Fruit fly (Drosophila melanogaster) whole organism, embryonic: ENCODE results near the gene CG8149.
A peak's percentile ranks its signal among the peaks of the same experiment; 100 is the strongest.

Source experiments
- B-H1 ChIP-seq: fragments of 200-800 bp; sonication (Bioruptor generic); IDR thresholded peaks from 3 replicates; pipeline ENCODE4 v1.3.6; 2022; ENCODE audit warnings: missing biosample characterization, missing genetic modification characterization
- Bdp1 ChIP-seq: fragments of 200-800 bp; sonication (Bioruptor generic); optimal IDR thresholded peaks from 3 replicates; lab custom pipeline; 2016; ENCODE audit warnings: missing biosample characterization, missing genetic modification characterization
- CG11093 ChIP-seq: fragments of 200-800 bp; sonication (Bioruptor generic); IDR thresholded peaks from 3 replicates; pipeline ENCODE4 v1.3.6; 2022; ENCODE audit warnings: missing biosample characterization, missing genetic modification characterization
- CG11504 ChIP-seq: fragments of 200-800 bp; sonication (Bioruptor generic); optimal IDR thresholded peaks from 3 replicates; lab custom pipeline; 2019; ENCODE audit warnings: missing biosample characterization, mild to moderate bottlenecking, missing genetic modification characterization, moderate library complexity
- CG13296 ChIP-seq: fragments of 200-800 bp; sonication (Bioruptor generic); optimal IDR thresholded peaks from 3 replicates; lab custom pipeline; 2018; ENCODE audit warnings: missing biosample characterization, mild to moderate bottlenecking, missing genetic modification characterization
- CG13775 ChIP-seq: fragments of 200-800 bp; sonication (Bioruptor generic); optimal IDR thresholded peaks from 3 replicates; lab custom pipeline; 2017; ENCODE audit warnings: missing biosample characterization, mild to moderate bottlenecking, missing genetic modification characterization
- CG15514 ChIP-seq: fragments of 200-800 bp; sonication (Bioruptor generic); optimal IDR thresholded peaks from 3 replicates; lab custom pipeline; 2017; ENCODE audit warnings: missing biosample characterization, missing genetic modification characterization, mild to moderate bottlenecking, moderate library complexity, missing genetic modification reagents
- CG16813 ChIP-seq: fragments of 200-800 bp; sonication (Bioruptor generic); IDR thresholded peaks from 3 replicates; pipeline ENCODE4 v1.3.6; 2022; ENCODE audit warnings: missing biosample characterization, missing genetic modification characterization; ENCODE audit not compliant: partially characterized antibody
- CG16863 ChIP-seq: fragments of 200-800 bp; sonication (Bioruptor generic); optimal IDR thresholded peaks from 3 replicates; lab custom pipeline; 2016; ENCODE audit warnings: missing biosample characterization, missing genetic modification characterization
- CG2199 ChIP-seq: fragments of 200-800 bp; sonication (Bioruptor generic); IDR thresholded peaks from 3 replicates; pipeline ENCODE4 v1.3.6; 2022; ENCODE audit warnings: missing biosample characterization, missing genetic modification characterization
- CG2202 ChIP-seq: fragments of 200-800 bp; sonication (Bioruptor generic); optimal IDR thresholded peaks from 2 replicates; lab custom pipeline; 2018; ENCODE audit warnings: missing biosample characterization, mild to moderate bottlenecking, missing genetic modification characterization
- CG2889 ChIP-seq: fragments of 200-800 bp; sonication (Bioruptor generic); IDR thresholded peaks from 3 replicates; pipeline ENCODE4 v1.3.6; 2022; ENCODE audit warnings: missing biosample characterization, missing genetic modification characterization
- CG32532 ChIP-seq: fragments of 200-800 bp; sonication (Bioruptor generic); IDR thresholded peaks from 2 replicates; pipeline ENCODE4 v1.3.6; 2022; ENCODE audit warnings: missing biosample characterization, missing genetic modification characterization
- CG3726 ChIP-seq: fragments of 200-800 bp; sonication (Bioruptor generic); IDR thresholded peaks from 3 replicates; pipeline ENCODE4, ENCODE4 v1.3.6; 2022; ENCODE audit warnings: missing biosample characterization, missing genetic modification characterization
- CG4360 ChIP-seq: fragments of 200-800 bp; sonication (Bioruptor generic); IDR thresholded peaks from 2 replicates; pipeline ENCODE4 v1.3.6; 2022; ENCODE audit warnings: missing biosample characterization, missing genetic modification characterization
- CG4404 ChIP-seq: fragments of 200-800 bp; sonication (Bioruptor generic); IDR thresholded peaks from 2 replicates; pipeline ENCODE4 v1.3.6; 2022; ENCODE audit warnings: missing biosample characterization, missing genetic modification characterization
- CG5953 ChIP-seq: fragments of 200-800 bp; sonication (Bioruptor generic); IDR thresholded peaks from 2 replicates; pipeline ENCODE4 v1.3.6; 2022; ENCODE audit warnings: missing biosample characterization, missing genetic modification characterization
- CG6689 ChIP-seq: fragments of 200-800 bp; sonication (Bioruptor generic); IDR thresholded peaks from 2 replicates; pipeline ENCODE4 v1.3.6; 2022; ENCODE audit warnings: missing biosample characterization, missing genetic modification characterization
- CG6813 ChIP-seq: fragments of 200-800 bp; sonication (Bioruptor generic); optimal IDR thresholded peaks from 2 replicates; lab custom pipeline; 2017; ENCODE audit warnings: missing biosample characterization, missing genetic modification characterization, mild to moderate bottlenecking, moderate library complexity, missing genetic modification reagents
- CG7357 ChIP-seq: fragments of 200-800 bp; sonication (Bioruptor generic); IDR thresholded peaks from 3 replicates; pipeline ENCODE4 v1.3.6; 2022; ENCODE audit warnings: missing biosample characterization, missing genetic modification characterization
- CG8478 ChIP-seq: fragments of >200 bp; optimal IDR thresholded peaks from 2 replicates; lab custom pipeline; 2018
- CG9876 ChIP-seq: fragments of 200-800 bp; sonication (Bioruptor generic); optimal IDR thresholded peaks from 2 replicates; lab custom pipeline; 2016; ENCODE audit warnings: missing biosample characterization, missing genetic modification characterization
- CkIIα-i1 ChIP-seq: fragments of 200-800 bp; sonication (Bioruptor generic); IDR thresholded peaks from 2 replicates; pipeline ENCODE4 v1.3.6; 2022; ENCODE audit warnings: missing biosample characterization, missing genetic modification characterization
- D19B ChIP-seq: fragments of 200-800 bp; sonication (Bioruptor generic); optimal IDR thresholded peaks from 2 replicates; lab custom pipeline; 2017; ENCODE audit warnings: missing biosample characterization, mild to moderate bottlenecking, missing genetic modification characterization
- Dp ChIP-seq: fragments of 200-800 bp; sonication (Bioruptor generic); optimal IDR thresholded peaks from 2 replicates; lab custom pipeline; 2018; ENCODE audit warnings: missing biosample characterization, mild to moderate bottlenecking, missing genetic modification characterization, moderate library complexity
- Elba2 ChIP-seq: fragments of 200-800 bp; sonication (Bioruptor generic); optimal IDR thresholded peaks from 3 replicates; lab custom pipeline; 2016; ENCODE audit warnings: missing biosample characterization, missing genetic modification characterization
- HmgZ ChIP-seq: fragments of 200-800 bp; sonication (Bioruptor generic); optimal IDR thresholded peaks from 2 replicates; lab custom pipeline; 2018; ENCODE audit warnings: missing biosample characterization, mild to moderate bottlenecking, missing genetic modification characterization
- Hmx ChIP-seq: fragments of 200-800 bp; sonication (Bioruptor generic); optimal IDR thresholded peaks from 2 replicates; lab custom pipeline; 2016; ENCODE audit warnings: missing biosample characterization, missing genetic modification characterization
- Hr78 ChIP-seq, 2 experiments: fragments of 200-800 bp in 1 of 2; fragments of >200 bp in 1 of 2; sonication (Bioruptor generic) in 1 of 2; optimal IDR thresholded peaks; 2 replicates each; lab custom pipeline; 2017 to 2019; ENCODE audit warnings: missing biosample characterization in 2 of 2, missing genetic modification characterization in 2 of 2, mild to moderate bottlenecking in 1 of 2, moderate library complexity in 1 of 2
- Kr ChIP-seq: fragments of 200-800 bp; sonication (Bioruptor generic); optimal IDR thresholded peaks from 2 replicates; lab custom pipeline; 2017; ENCODE audit warnings: missing biosample characterization, mild to moderate bottlenecking, missing genetic modification characterization
- Mad ChIP-seq: fragments of 200-800 bp; sonication (Bioruptor generic); optimal IDR thresholded peaks from 2 replicates; lab custom pipeline; 2016; ENCODE audit warnings: missing biosample characterization, missing genetic modification characterization
- Pdp1 ChIP-seq, 2 experiments: fragments of 200-800 bp; sonication (Bioruptor generic); optimal IDR thresholded peaks; 3 replicates each; lab custom pipeline; 2016; ENCODE audit warnings: missing biosample characterization in 2 of 2, missing genetic modification characterization in 2 of 2, mild to moderate bottlenecking in 1 of 2, moderate library complexity in 1 of 2
- Poxn ChIP-seq: fragments of 200-800 bp; sonication (Bioruptor generic); IDR thresholded peaks from 2 replicates; pipeline ENCODE4 v1.3.6; 2022; ENCODE audit warnings: missing biosample characterization, missing genetic modification characterization
- ab ChIP-seq: fragments of 200-800 bp; sonication (Bioruptor generic); optimal IDR thresholded peaks from 2 replicates; lab custom pipeline; 2016; ENCODE audit warnings: missing biosample characterization, missing genetic modification characterization
- chn ChIP-seq: fragments of 200-800 bp; sonication (Bioruptor generic); optimal IDR thresholded peaks from 2 replicates; lab custom pipeline; 2016; ENCODE audit warnings: missing biosample characterization, missing genetic modification characterization
- dati ChIP-seq: fragments of 200-800 bp; sonication (Bioruptor generic); IDR thresholded peaks from 2 replicates; pipeline ENCODE4 v1.3.6; 2022; ENCODE audit warnings: missing biosample characterization, missing genetic modification characterization
- dimm ChIP-seq: fragments of 200-800 bp; sonication (Bioruptor generic); IDR thresholded peaks from 2 replicates; pipeline ENCODE4 v1.3.6; 2022; ENCODE audit warnings: missing biosample characterization, missing genetic modification characterization
- dpn ChIP-seq, 2 experiments: fragments of 200-800 bp; sonication (Bioruptor generic); optimal IDR thresholded peaks; 3 replicates each; lab custom pipeline; 2016; ENCODE audit warnings: missing biosample characterization in 2 of 2, missing genetic modification characterization in 2 of 2
- ewg ChIP-seq: fragments of 200-800 bp; sonication (Bioruptor generic); optimal IDR thresholded peaks from 3 replicates; lab custom pipeline; 2017; ENCODE audit warnings: mild to moderate bottlenecking, missing biosample characterization, missing genetic modification reagents, missing genetic modification characterization
- fd96Cb ChIP-seq: fragments of 200-800 bp; sonication (Bioruptor generic); optimal IDR thresholded peaks from 2 replicates; lab custom pipeline; 2018; ENCODE audit warnings: missing biosample characterization, mild to moderate bottlenecking, missing genetic modification characterization, moderate library complexity
- ham ChIP-seq: fragments of 200-800 bp; sonication (Bioruptor generic); IDR thresholded peaks from 2 replicates; pipeline ENCODE4 v1.3.6; 2022; ENCODE audit warnings: missing biosample characterization, missing genetic modification characterization
- hb ChIP-seq: fragments of 200-800 bp; sonication (Bioruptor generic); IDR thresholded peaks from 3 replicates; pipeline ENCODE4 v1.3.6; 2022; ENCODE audit warnings: missing biosample characterization, missing genetic modification characterization; ENCODE audit not compliant: partially characterized antibody
- hth ChIP-seq: fragments of >200 bp; optimal IDR thresholded peaks from 2 replicates; lab custom pipeline; 2017; ENCODE audit warnings: inconsistent platforms
- lov ChIP-seq, 2 experiments: fragments of 200-800 bp in 1 of 2; fragments of >200 bp in 1 of 2; sonication (Bioruptor generic) in 1 of 2; IDR thresholded peaks in 1 of 2; optimal IDR thresholded peaks in 1 of 2; 2 replicates in 1 of 2; 3 replicates in 1 of 2; pipeline versions ENCODE4 v1.3.6 to Lab custom; 2017 to 2022; ENCODE audit warnings: missing biosample characterization in 1 of 2, missing genetic modification characterization in 1 of 2
- mirr ChIP-seq: fragments of 200-800 bp; sonication (Bioruptor generic); optimal IDR thresholded peaks from 3 replicates; lab custom pipeline; 2018; ENCODE audit warnings: missing biosample characterization, mild to moderate bottlenecking, missing genetic modification characterization
- repo ChIP-seq: fragments of 200-800 bp; sonication (Bioruptor generic); optimal IDR thresholded peaks from 2 replicates; lab custom pipeline; 2016; ENCODE audit warnings: missing biosample characterization, missing genetic modification characterization
- rib ChIP-seq: fragments of 200-800 bp; sonication (Bioruptor generic); IDR thresholded peaks from 2 replicates; pipeline ENCODE4 v1.3.6; 2022; ENCODE audit warnings: missing biosample characterization, missing genetic modification characterization
- stc ChIP-seq: fragments of 200-800 bp; sonication (Bioruptor generic); IDR thresholded peaks from 2 replicates; pipeline ENCODE4 v1.3.6; 2022; ENCODE audit warnings: missing biosample characterization, missing genetic modification characterization
- toy ChIP-seq: fragments of 200-800 bp; sonication (Bioruptor generic); IDR thresholded peaks from 2 replicates; pipeline ENCODE4 v1.3.6; 2022; ENCODE audit warnings: missing biosample characterization, missing genetic modification characterization
- usp ChIP-seq: fragments of >200 bp; optimal IDR thresholded peaks from 2 replicates; lab custom pipeline; 2017; ENCODE audit warnings: missing biosample characterization, missing genetic modification characterization
- wdn ChIP-seq: fragments of 200-800 bp; sonication (Bioruptor generic); IDR thresholded peaks from 2 replicates; pipeline ENCODE4 v1.3.6; 2022; ENCODE audit warnings: missing biosample characterization, missing genetic modification characterization
- yki ChIP-seq: fragments of >200 bp; optimal IDR thresholded peaks from 3 replicates; lab custom pipeline; 2018

The CG8149 gene

DNA sequence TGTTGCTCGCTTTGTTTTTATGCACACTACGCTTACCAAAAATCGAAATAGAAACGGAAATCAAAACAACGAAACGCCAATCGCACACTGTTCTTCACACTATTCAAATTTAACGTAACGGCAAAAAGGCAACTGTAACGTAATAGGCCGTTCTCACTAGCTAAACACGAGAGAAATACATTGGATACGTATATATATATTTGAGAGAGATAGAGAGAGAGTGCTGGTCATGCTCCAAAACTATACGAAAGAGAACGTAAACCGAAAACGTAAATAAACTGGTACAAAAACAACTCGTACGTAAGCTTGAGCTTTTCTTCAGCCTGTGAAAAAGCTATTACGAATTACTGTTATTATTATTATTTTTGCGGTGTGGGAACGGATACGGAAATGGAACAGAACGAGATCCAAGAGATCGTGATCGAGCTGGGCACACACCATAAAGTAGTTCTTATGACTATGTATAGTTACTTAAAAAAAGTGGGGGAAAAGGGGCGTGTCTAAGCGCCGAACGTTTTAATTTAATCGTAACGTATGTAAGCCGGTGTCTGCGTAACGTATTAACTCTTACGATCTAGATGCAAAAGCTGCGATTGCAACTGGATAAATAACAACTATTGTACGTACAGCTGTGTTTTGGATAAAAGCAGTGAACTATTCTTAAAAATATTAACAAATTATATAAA is 39.2 kb downstream of the CG8149 start (continued):
- TF ChIP-seq D19B (no peak), CG11504 (tag; lab: Kevin White, UChicago) (no peak), CG7357 (peak; percentile 84), dpn (GFP tag; optimal IDR thresholded peaks at IDR 0.05; lab: Kevin White, UChicago) (no peak), HmgZ (no peak), CG3726 (GFP tag; lab: Robert Waterston, UW) (no peak), CG8478 (lab: Kevin White, UChicago) (no peak), CG2199 (no peak), dimm (GFP tag; lab: Robert Waterston, UW) (no peak), lov (optimal IDR thresholded peaks at IDR 0.05; lab: Kevin White, UChicago) (no peak), lov (GFP tag; IDR thresholded peaks at IDR 0.05; lab: Robert Waterston, UW) (no peak), Poxn (GFP tag; lab: Robert Waterston, UW) (no peak), CG11093 (no peak), chn (GFP tag; lab: Kevin White, UChicago) (no peak), Hr78 (GFP tag; optimal IDR thresholded peaks at IDR 0.05; lab: Kevin White, UChicago) (no peak), hb (no peak), repo (no peak), CG13775 (GFP tag; lab: Kevin White, UChicago) (no peak), CG16813 (no peak), CG13296 (GFP tag; lab: Kevin White, UChicago) (peak; percentile 13), fd96Cb (tag; lab: Kevin White, UChicago) (no peak), rib (no peak), yki (lab: Kevin White, UChicago) (no peak), CG4404 (GFP tag; lab: Robert Waterston, UW) (no peak), CG6813 (GFP tag; lab: Kevin White, UChicago) (no peak), dati (GFP tag; lab: Robert Waterston, UW) (no peak), ham (GFP tag; lab: Robert Waterston, UW) (no peak), Dp (GFP tag; lab: Kevin White, UChicago) (no peak), CG16863 (no peak), B-H1 (no peak), CG6689 (GFP tag; lab: Robert Waterston, UW) (no peak), Bdp1 (GFP tag; lab: Kevin White, UChicago) (no peak), CkIIα-i1 (GFP tag; lab: Robert Waterston, UW) (no peak), Hmx (no peak), CG2889 (GFP tag; lab: Robert Waterston, UW) (no peak), hth (no peak), Pdp1 (GFP tag; optimal IDR thresholded peaks at IDR 0.05; lab: Kevin White, UChicago) (no peak), wdn (GFP tag; lab: Robert Waterston, UW) (no peak), ab (GFP tag; lab: Kevin White, UChicago) (no peak), Kr (GFP tag; lab: Kevin White, UChicago) (no peak), CG5953 (GFP tag; lab: Robert Waterston, UW) (no peak), toy (GFP tag; lab: Robert Waterston, UW) (no peak), CG15514 (GFP tag; lab: Kevin White, UChicago) (peak; percentile 70), stc (no peak), Mad (GFP tag; lab: Kevin White, UChicago) (no peak), Elba2 (no peak), CG4360 (GFP tag; lab: Robert Waterston, UW) (no peak), CG9876 (no peak), CG2202 (tag; lab: Kevin White, UChicago) (no peak), ewg (no peak), CG32532 (GFP tag; lab: Robert Waterston, UW) (no peak), usp (no peak), mirr (no peak)
